Worm (Caenorhabditis elegans) whole organism, L2 larva: ENCODE data around the gene B0035.21.

Experiments
- C34F6.9 ChIP-seq: fragments of 150-350 bp; optimal IDR thresholded peaks from 2 replicates; lab custom pipeline; 2014; ENCODE audit warnings: missing biosample characterization, missing genetic modification characterization
- F13H6.1 ChIP-seq: sonication (generic microtip); optimal IDR thresholded peaks from 2 replicates; lab custom pipeline; 2016; ENCODE audit warnings: missing genetic modification characterization, missing compliant biosample characterization
- R02D3.7 ChIP-seq: fragments of 150-350 bp; optimal IDR thresholded peaks from 2 replicates; lab custom pipeline; 2014; ENCODE audit warnings: missing biosample characterization, missing genetic modification characterization
- Y55F3AM.14 ChIP-seq: fragments of 200-800 bp; sonication (Bioruptor generic); optimal IDR thresholded peaks from 2 replicates; lab custom pipeline; 2018; ENCODE audit warnings: mild to moderate bottlenecking, missing genetic modification characterization, missing compliant biosample characterization
- ZK546.5 ChIP-seq: sonication (generic microtip); optimal IDR thresholded peaks from 2 replicates; lab custom pipeline; 2017; ENCODE audit warnings: missing biosample characterization, missing genetic modification characterization
- aly-2 ChIP-seq: fragments of 150-350 bp; optimal IDR thresholded peaks from 2 replicates; lab custom pipeline; 2014; ENCODE audit warnings: missing biosample characterization, missing genetic modification characterization
- ama-1 ChIP-seq: fragments of 150-350 bp; optimal IDR thresholded peaks from 2 replicates; lab custom pipeline; 2018; ENCODE audit warnings: inconsistent platforms
- blmp-1 ChIP-seq: sonication (generic microtip); optimal IDR thresholded peaks from 2 replicates; lab custom pipeline; 2017; ENCODE audit warnings: missing genetic modification characterization, mild to moderate bottlenecking, missing compliant biosample characterization, antibody characterized with exemption, moderate library complexity; ENCODE audit not compliant: insufficient read depth
- ceh-16 ChIP-seq: fragments of 150-350 bp; optimal IDR thresholded peaks from 2 replicates; lab custom pipeline; 2014; ENCODE audit warnings: missing biosample characterization, missing genetic modification characterization
- ceh-82 ChIP-seq: fragments of 150-350 bp; optimal IDR thresholded peaks from 2 replicates; lab custom pipeline; 2014; ENCODE audit warnings: missing biosample characterization, missing genetic modification characterization
- egl-27 ChIP-seq: sonication (generic microtip); optimal IDR thresholded peaks from 3 replicates; lab custom pipeline; 2017; ENCODE audit warnings: missing biosample characterization, missing genetic modification reagents, missing genetic modification characterization
- elt-1 ChIP-seq: fragments of 150-350 bp; optimal IDR thresholded peaks from 2 replicates; lab custom pipeline; 2014; ENCODE audit warnings: missing biosample characterization, missing genetic modification characterization
- elt-3 ChIP-seq: sonication (generic microtip); optimal IDR thresholded peaks from 2 replicates; lab custom pipeline; 2017; ENCODE audit warnings: missing biosample characterization, missing genetic modification characterization
- fos-1 ChIP-seq: fragments of 150-350 bp; optimal IDR thresholded peaks from 2 replicates; lab custom pipeline; 2014; ENCODE audit warnings: missing biosample characterization, missing genetic modification characterization
- gmeb-1 ChIP-seq: fragments of 150-350 bp; optimal IDR thresholded peaks from 2 replicates; lab custom pipeline; 2014; ENCODE audit warnings: missing biosample characterization, missing genetic modification characterization
- lin-11 ChIP-seq: fragments of 150-350 bp; sonication (generic microtip); optimal IDR thresholded peaks from 2 replicates; lab custom pipeline; 2014; ENCODE audit warnings: missing biosample characterization, missing genetic modification characterization, inconsistent platforms, mixed read lengths
- lin-39 ChIP-seq: fragments of 150-350 bp; optimal IDR thresholded peaks from 2 replicates; lab custom pipeline; 2014; ENCODE audit warnings: missing biosample characterization, missing genetic modification reagents, missing genetic modification characterization
- lsy-2 ChIP-seq, 2 experiments: fragments of 150-350 bp in 1 of 2; sonication (generic microtip) in 1 of 2; optimal IDR thresholded peaks; 2 replicates each; lab custom pipeline; 2014 to 2017; ENCODE audit warnings: missing biosample characterization in 2 of 2, missing genetic modification characterization in 2 of 2
- mbf-1 ChIP-seq: sonication (generic microtip); optimal IDR thresholded peaks from 2 replicates; lab custom pipeline; 2017; ENCODE audit warnings: missing biosample characterization, missing genetic modification characterization
- mdl-1 ChIP-seq, 2 experiments: fragments of 150-350 bp in 1 of 2; sonication (generic microtip) in 1 of 2; optimal IDR thresholded peaks; 2 replicates each; lab custom pipeline; 2017; ENCODE audit warnings: missing biosample characterization in 2 of 2, missing genetic modification characterization in 2 of 2
- nhr-10 ChIP-seq: sonication (generic microtip); optimal IDR thresholded peaks from 2 replicates; lab custom pipeline; 2017; ENCODE audit warnings: missing biosample characterization, missing genetic modification characterization
- nhr-11 ChIP-seq: fragments of 150-350 bp; optimal IDR thresholded peaks from 2 replicates; lab custom pipeline; 2014; ENCODE audit warnings: missing biosample characterization, missing genetic modification characterization
- nhr-12 ChIP-seq: fragments of 150-350 bp; optimal IDR thresholded peaks from 2 replicates; lab custom pipeline; 2014; ENCODE audit warnings: missing biosample characterization, missing genetic modification characterization
- nhr-129 ChIP-seq: fragments of 150-350 bp; optimal IDR thresholded peaks from 2 replicates; lab custom pipeline; 2014; ENCODE audit warnings: missing biosample characterization, missing genetic modification characterization
- nhr-23 ChIP-seq: fragments of 150-350 bp; optimal IDR thresholded peaks from 2 replicates; lab custom pipeline; 2014; ENCODE audit warnings: missing biosample characterization, missing genetic modification reagents, missing genetic modification characterization
- nhr-77 ChIP-seq: fragments of 150-350 bp; optimal IDR thresholded peaks from 2 replicates; lab custom pipeline; 2014; ENCODE audit warnings: missing biosample characterization, missing genetic modification characterization
- sem-4 ChIP-seq: fragments of 150-350 bp; optimal IDR thresholded peaks from 2 replicates; lab custom pipeline; 2014; ENCODE audit warnings: missing biosample characterization, missing genetic modification reagents, missing genetic modification characterization
- skn-1 ChIP-seq: sonication (generic microtip); optimal IDR thresholded peaks from 2 replicates; lab custom pipeline; 2017; ENCODE audit warnings: missing biosample characterization, missing genetic modification characterization
- sma-3 ChIP-seq: sonication (generic microtip); optimal IDR thresholded peaks from 2 replicates; lab custom pipeline; 2016; ENCODE audit warnings: missing genetic modification reagents, missing genetic modification characterization, missing compliant biosample characterization
- sma-9 ChIP-seq, 2 experiments: fragments of 150-350 bp in 1 of 2; sonication (generic microtip) in 1 of 2; optimal IDR thresholded peaks; 2 replicates each; lab custom pipeline; 2014 to 2016; ENCODE audit warnings: missing genetic modification characterization in 2 of 2, mild to moderate bottlenecking in 1 of 2, missing biosample characterization in 1 of 2, missing compliant biosample characterization in 1 of 2, missing genetic modification reagents in 1 of 2, moderate library complexity in 1 of 2
- snpc-4 ChIP-seq: fragments of 150-350 bp; optimal IDR thresholded peaks from 2 replicates; lab custom pipeline; 2014; ENCODE audit warnings: missing biosample characterization, missing genetic modification characterization
- unc-39 ChIP-seq: fragments of 150-350 bp; optimal IDR thresholded peaks from 2 replicates; lab custom pipeline; 2014; ENCODE audit warnings: missing biosample characterization, missing genetic modification characterization
- unc-55 ChIP-seq: fragments of 150-350 bp; sonication (generic microtip); optimal IDR thresholded peaks from 3 replicates; lab custom pipeline; 2014; ENCODE audit warnings: missing biosample characterization, missing genetic modification reagents, missing genetic modification characterization
- unc-62 ChIP-seq: fragments of 150-350 bp; optimal IDR thresholded peaks from 2 replicates; lab custom pipeline; 2014; ENCODE audit warnings: missing biosample characterization, missing genetic modification reagents, missing genetic modification characterization
- ztf-1 ChIP-seq: fragments of 200-800 bp; sonication (Bioruptor generic); conservative IDR thresholded peaks from 2 replicates; pipeline ENCODE4 v1.3.6; 2022; ENCODE audit warnings: missing genetic modification characterization, missing compliant biosample characterization
- ztf-11 ChIP-seq: sonication (generic microtip); optimal IDR thresholded peaks from 2 replicates; lab custom pipeline; 2017; ENCODE audit warnings: missing biosample characterization, missing genetic modification characterization

The B0035.21 gene

DNA sequence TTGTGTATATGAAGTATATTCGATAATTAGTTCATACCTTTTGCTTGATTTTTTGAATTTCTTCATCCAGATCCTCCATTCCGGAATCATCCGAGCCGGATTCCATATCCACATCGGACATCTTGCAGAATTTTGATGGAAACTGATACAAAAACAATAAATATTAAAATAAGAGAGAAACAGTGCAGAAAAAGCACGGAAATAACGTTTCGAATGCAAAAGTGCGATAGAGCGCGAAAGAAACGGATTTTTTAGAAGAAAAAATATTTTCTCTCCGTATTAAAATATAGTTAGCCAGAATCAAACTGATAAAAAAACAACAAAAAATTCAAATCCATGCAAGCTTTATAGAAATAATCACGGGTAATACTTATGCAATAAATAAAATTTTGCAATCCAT lies 5.7 kb downstream of the B0035.21 start, which contains the start of gene sart-3:
Gene sart-3 (minus strand): TSS at position 219 of the 400 bp plus-strand sequence.
- TF ChIP-seq ztf-11 (no peak), ceh-16 (tag; lab: Kevin White, UChicago) (no peak), ztf-1 (GFP tag; lab: Robert Waterston, UW) (no peak), ceh-82 (no peak), unc-55 (GFP tag; lab: Kevin White, UChicago) (peak; percentile 58), nhr-129 (no peak), C34F6.9 (tag; lab: Kevin White, UChicago) (peak; percentile 47), elt-1 (tag; lab: Kevin White, UChicago) (no peak)

ce11 chrIV:11336180-11336579 lies 9.1 kb downstream of the B0035.21 start:
- TF ChIP-seq nhr-12 (tag; lab: Kevin White, UChicago): no peak
- TF ChIP-seq unc-62: no peak
- TF ChIP-seq lsy-2 (tag; optimal IDR thresholded peaks at IDR 0.05; lab: Kevin White, UChicago): no peak
- TF ChIP-seq Y55F3AM.14 (GFP tag; lab: Kevin White, UChicago): no peak
- no peak for TF ChIP-seq nhr-77 (tag; lab: Kevin White, UChicago)
- TF ChIP-seq egl-27 (tag; lab: Kevin White, UChicago): no peak
- no peak for TF ChIP-seq lin-39 (tag; lab: Kevin White, UChicago)
- TF ChIP-seq ama-1 (lab: Kevin White, UChicago): no peak
- TF ChIP-seq ZK546.5 (tag; lab: Kevin White, UChicago): no peak
- TF ChIP-seq R02D3.7 (tag; lab: Kevin White, UChicago): no peak
- TF ChIP-seq gmeb-1: no peak

- TF ChIP-seq ceh-16 (tag; lab: Kevin White, UChicago) (no peak), sma-9 (GFP tag; optimal IDR thresholded peaks at IDR 0.05; lab: Kevin White, UChicago) (no peak), sma-9 (tag; optimal IDR thresholded peaks at IDR 0.05; lab: Kevin White, UChicago) (no peak), blmp-1 (tag; lab: Kevin White, UChicago) (no peak), ceh-82 (no peak), Y55F3AM.14 (GFP tag; lab: Kevin White, UChicago) (no peak), snpc-4 (no peak), mdl-1 (tag; optimal IDR thresholded peaks at IDR 0.05; lab: Kevin White, UChicago) (no peak), skn-1 (tag; lab: Kevin White, UChicago) (no peak), nhr-12 (tag; lab: Kevin White, UChicago) (no peak), sma-3 (GFP tag; lab: Kevin White, UChicago) (no peak), sem-4 (tag; lab: Kevin White, UChicago) (no peak), nhr-11 (no peak), nhr-10 (tag; lab: Kevin White, UChicago) (no peak), egl-27 (tag; lab: Kevin White, UChicago) (no peak), ZK546.5 (tag; lab: Kevin White, UChicago) (no peak), ama-1 (lab: Kevin White, UChicago) (no peak)
Measured at ce11 chrIV:11337021-11337420, 10.0 kb downstream of the B0035.21 start, which contains the start of gene F54E12.2. TSS of gene F54E12.2 (minus strand) at chrIV:11337184.

DNA sequence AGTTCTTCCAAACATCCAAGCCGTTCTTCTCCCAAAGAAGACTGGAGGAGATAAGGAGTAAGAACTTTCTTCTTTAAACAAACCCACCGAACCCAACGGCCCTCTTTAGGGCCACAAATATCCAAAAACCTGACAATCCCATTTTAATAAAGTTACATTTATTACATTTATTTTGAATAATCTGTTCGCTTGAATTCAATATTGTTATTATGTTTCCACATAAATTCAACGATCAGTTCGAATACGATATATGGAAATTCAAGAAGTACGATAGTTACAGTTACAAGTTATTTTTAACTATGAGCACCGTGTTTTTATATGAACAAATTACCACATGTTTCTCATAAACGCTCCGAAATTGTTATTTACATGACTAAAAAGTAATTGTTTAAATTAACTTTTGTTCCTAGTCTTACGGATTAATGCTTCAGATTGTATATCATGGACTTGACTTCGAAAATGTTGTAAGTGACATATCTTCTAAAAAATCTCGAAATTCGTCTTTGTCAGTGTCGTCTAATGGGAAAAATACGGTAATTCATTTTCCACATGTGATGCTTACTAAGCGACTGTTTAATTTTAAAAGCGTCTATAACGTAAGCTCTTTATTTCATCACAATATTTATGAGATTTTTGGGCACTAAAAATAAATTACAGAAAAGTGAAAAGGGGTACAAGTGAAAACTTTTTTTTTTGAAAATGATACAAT lies 13.8 kb downstream of the B0035.21 start:
- TF ChIP-seq nhr-129: no peak
- TF ChIP-seq F13H6.1 (tag; lab: Kevin White, UChicago): no peak
- TF ChIP-seq aly-2 (tag; lab: Kevin White, UChicago): no peak
- no peak for TF ChIP-seq lin-11 (tag; lab: Kevin White, UChicago)
- TF ChIP-seq elt-1 (tag; lab: Kevin White, UChicago): no peak
- no peak for TF ChIP-seq elt-3
- no peak for TF ChIP-seq nhr-23 (tag; lab: Kevin White, UChicago)
- no peak for TF ChIP-seq egl-27 (tag; lab: Kevin White, UChicago)
- no peak for TF ChIP-seq mdl-1 (tag; optimal IDR thresholded peaks at IDR 0.05; lab: Kevin White, UChicago)
- TF ChIP-seq fos-1 (tag; lab: Kevin White, UChicago): no peak
- no peak for TF ChIP-seq mbf-1 (tag; lab: Kevin White, UChicago)
- no peak for TF ChIP-seq unc-39 (tag; lab: Kevin White, UChicago)
- TF ChIP-seq, all 48 proteins: peak for 0
